Worm (Caenorhabditis elegans): Measurements from ENCODE around the gene Y102E9.6.

DNA sequence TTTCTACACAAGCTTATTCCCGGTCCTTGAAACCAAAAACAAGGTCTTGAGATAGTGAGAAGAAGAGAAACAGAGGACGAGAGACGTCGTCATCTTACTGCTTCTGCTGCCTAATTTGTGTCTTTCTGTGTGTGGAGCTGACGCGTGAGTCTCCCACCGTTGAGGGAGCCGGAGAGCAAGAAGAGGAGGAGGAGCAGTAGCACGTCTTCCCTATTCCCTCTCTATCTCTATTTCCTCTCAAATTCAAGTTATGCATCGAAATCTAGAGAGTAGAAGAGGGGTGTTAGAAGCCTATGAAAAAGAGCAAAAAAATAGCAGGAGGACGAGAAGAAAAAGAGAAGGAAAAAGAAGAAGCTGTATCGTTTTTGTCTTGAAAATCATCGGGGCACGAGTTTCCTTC is 41.3 kb downstream of the Y102E9.6 start:
- TF ChIP-seq lin-13 (tag; optimal IDR thresholded peaks at IDR 0.05) (no peak), ztf-11 (tag; optimal IDR thresholded peaks at IDR 0.05) (no peak), nhr-76 (tag; optimal IDR thresholded peaks at IDR 0.05) (no peak)

Measured in whole organism, mixed stage, embryonic.